Worm (Caenorhabditis elegans): ENCODE results near the gene Y66D12A.13.

ce11 chrIII:11592096-11592495 lies 43.9 kb downstream of the Y66D12A.13 start:
- TF ChIP-seq dao-5 (tag; optimal IDR thresholded peaks at IDR 0.05) = no peak
- TF ChIP-seq him-1 (tag; optimal IDR thresholded peaks at IDR 0.05) = no peak
- TF ChIP-seq W03F9.2 (tag; optimal IDR thresholded peaks at IDR 0.05) = no peak
